Worm (Caenorhabditis elegans) whole organism, L4 larva: ENCODE data around the gene sre-36.

Source experiments
- D1046.2 ChIP-seq: fragments of 200-800 bp; sonication (Bioruptor generic); IDR thresholded peaks from 2 replicates; pipeline ENCODE4 v1.3.6; 2022; ENCODE audit warnings: missing genetic modification characterization, missing compliant biosample characterization
- F10B5.3 ChIP-seq: sonication (generic microtip); optimal IDR thresholded peaks from 2 replicates; lab custom pipeline; 2016; ENCODE audit warnings: mild to moderate bottlenecking, missing genetic modification characterization, missing compliant biosample characterization
- F44E2.7 ChIP-seq: fragments of 200-800 bp; sonication (Bioruptor generic); IDR thresholded peaks from 2 replicates; pipeline ENCODE4 v2.1.2; 2022; ENCODE audit warnings: missing genetic modification characterization, missing compliant biosample characterization
- Y105C5A.15 ChIP-seq: fragments of 200-800 bp; sonication (Bioruptor generic); IDR thresholded peaks from 2 replicates; pipeline ENCODE4 v1.3.6; 2022; ENCODE audit warnings: missing genetic modification characterization, missing compliant biosample characterization
- Y48G9A.11 ChIP-seq: fragments of 200-800 bp; sonication (Bioruptor generic); IDR thresholded peaks from 2 replicates; pipeline ENCODE4 v1.3.6; 2022; ENCODE audit warnings: missing genetic modification reagents, missing genetic modification characterization, missing compliant biosample characterization
- Y75B8A.6 ChIP-seq: fragments of 200-800 bp; sonication (Bioruptor generic); IDR thresholded peaks from 2 replicates; pipeline ENCODE4 v1.3.6; 2022; ENCODE audit warnings: missing genetic modification reagents, missing genetic modification characterization, missing compliant biosample characterization
- ZK337.2 ChIP-seq: fragments of 200-800 bp; sonication (Bioruptor generic); IDR thresholded peaks from 2 replicates; pipeline ENCODE4 v1.3.6; 2022; ENCODE audit warnings: missing genetic modification reagents, missing genetic modification characterization, missing compliant biosample characterization
- ZK546.5 ChIP-seq, 2 experiments: sonication (generic microtip); optimal IDR thresholded peaks; 2 replicates each; lab custom pipeline; 2017; ENCODE audit warnings: missing biosample characterization in 2 of 2, missing genetic modification characterization in 2 of 2
- aha-1 ChIP-seq: fragments of 150-350 bp; peaks from one replicate; lab custom pipeline; 2014; ENCODE audit warnings: missing biosample characterization, missing genetic modification characterization
- ama-1 ChIP-seq: fragments of 150-350 bp; optimal IDR thresholded peaks from 2 replicates; lab custom pipeline; 2014; ENCODE audit warnings: inconsistent platforms, mixed read lengths
- ceh-32 ChIP-seq: sonication (generic microtip); optimal IDR thresholded peaks from 2 replicates; lab custom pipeline; 2016; ENCODE audit warnings: mild to moderate bottlenecking, missing genetic modification characterization, missing compliant biosample characterization; ENCODE audit not compliant: poor library complexity
- ceh-82 ChIP-seq: sonication (generic microtip); optimal IDR thresholded peaks from 2 replicates; lab custom pipeline; 2017; ENCODE audit warnings: missing biosample characterization, missing genetic modification characterization
- ctbp-1 ChIP-seq: fragments of 200-800 bp; sonication (Bioruptor generic); IDR thresholded peaks from 2 replicates; pipeline ENCODE4 v1.3.6; 2022; ENCODE audit warnings: missing genetic modification reagents, missing genetic modification characterization, missing compliant biosample characterization
- daf-12 ChIP-seq: fragments of 150-350 bp; optimal IDR thresholded peaks from 2 replicates; lab custom pipeline; 2014; ENCODE audit warnings: missing biosample characterization, missing genetic modification reagents, missing genetic modification characterization
- daf-16 ChIP-seq, 3 experiments: sonication (generic microtip); optimal IDR thresholded peaks; 2 replicates each; lab custom pipeline; 2016 to 2017; ENCODE audit warnings: missing genetic modification characterization in 3 of 3, missing genetic modification reagents in 3 of 3, mild to moderate bottlenecking in 2 of 3, missing compliant biosample characterization in 2 of 3, missing biosample characterization in 1 of 3, moderate library complexity in 1 of 3
- daf-8 ChIP-seq: fragments of 200-800 bp; sonication (Bioruptor generic); IDR thresholded peaks from 2 replicates; pipeline ENCODE4 v1.3.6; 2022; ENCODE audit warnings: missing genetic modification characterization, missing compliant biosample characterization
- dmd-8 ChIP-seq: fragments of 200-800 bp; sonication (Bioruptor generic); IDR thresholded peaks from 2 replicates; pipeline ENCODE4 v1.3.6; 2022; ENCODE audit warnings: missing genetic modification characterization, missing compliant biosample characterization
- duxl-1 ChIP-seq: sonication (generic microtip); optimal IDR thresholded peaks from 2 replicates; lab custom pipeline; 2016; ENCODE audit warnings: mild to moderate bottlenecking, missing genetic modification characterization, moderate library complexity, missing compliant biosample characterization; ENCODE audit not compliant: poor library complexity
- fkh-10 ChIP-seq: fragments of 150-350 bp; optimal IDR thresholded peaks from 2 replicates; lab custom pipeline; 2014; ENCODE audit warnings: missing biosample characterization, missing genetic modification reagents, missing genetic modification characterization
- fos-1 ChIP-seq: fragments of 150-350 bp; optimal IDR thresholded peaks from 2 replicates; lab custom pipeline; 2014; ENCODE audit warnings: missing biosample characterization, missing genetic modification characterization
- jun-1 ChIP-seq: fragments of 150-350 bp; optimal IDR thresholded peaks from 2 replicates; lab custom pipeline; 2014; ENCODE audit warnings: missing biosample characterization, missing genetic modification reagents, missing genetic modification characterization
- lin-13 ChIP-seq: fragments of 150-350 bp; optimal IDR thresholded peaks from 2 replicates; lab custom pipeline; 2014; ENCODE audit warnings: missing biosample characterization, missing genetic modification reagents, missing genetic modification characterization
- lin-15B ChIP-seq: fragments of 150-350 bp; sonication (generic microtip); optimal IDR thresholded peaks from 3 replicates; lab custom pipeline; 2014; ENCODE audit warnings: missing biosample characterization, missing genetic modification characterization
- lin-39 ChIP-seq: fragments of 150-350 bp; optimal IDR thresholded peaks from 2 replicates; lab custom pipeline; 2014; ENCODE audit warnings: missing biosample characterization, missing genetic modification reagents, missing genetic modification characterization
- lsy-2 ChIP-seq, 2 experiments: fragments of 150-350 bp in 1 of 2; sonication (generic microtip) in 1 of 2; optimal IDR thresholded peaks; 2 replicates each; lab custom pipeline; 2014 to 2017; ENCODE audit warnings: missing biosample characterization in 2 of 2, missing genetic modification characterization in 2 of 2
- mdl-1 ChIP-seq, 2 experiments: fragments of 150-350 bp in 1 of 2; sonication (generic microtip) in 1 of 2; optimal IDR thresholded peaks; 2 replicates each; lab custom pipeline; 2014 to 2017; ENCODE audit warnings: missing biosample characterization in 2 of 2, missing genetic modification characterization in 2 of 2
- mdt-29 ChIP-seq: fragments of 200-800 bp; sonication (Bioruptor generic); IDR thresholded peaks from 2 replicates; pipeline ENCODE4 v1.3.6; 2022; ENCODE audit warnings: missing genetic modification reagents, missing genetic modification characterization, missing compliant biosample characterization
- mes-2 ChIP-seq: sonication (generic microtip); optimal IDR thresholded peaks from 2 replicates; lab custom pipeline; 2016; ENCODE audit warnings: missing genotype, mild to moderate bottlenecking, missing genetic modification characterization, missing compliant biosample characterization; ENCODE audit not compliant: poor library complexity, severe bottlenecking
- mxl-2 ChIP-seq: fragments of 200-800 bp; sonication (Bioruptor generic); conservative IDR thresholded peaks from 2 replicates; pipeline ENCODE4 v1.3.6; 2022; ENCODE audit warnings: missing genetic modification reagents, missing genetic modification characterization, missing compliant biosample characterization
- mxl-3 ChIP-seq: fragments of 200-800 bp; sonication (Bioruptor generic); optimal IDR thresholded peaks from 2 replicates; lab custom pipeline; 2018; ENCODE audit warnings: mild to moderate bottlenecking, missing genetic modification characterization, missing compliant biosample characterization
- nhr-102 ChIP-seq: sonication (generic microtip); optimal IDR thresholded peaks from 2 replicates; lab custom pipeline; 2016; ENCODE audit warnings: mild to moderate bottlenecking, missing genetic modification characterization, moderate library complexity, missing compliant biosample characterization
- nhr-28 ChIP-seq: fragments of 150-350 bp; optimal IDR thresholded peaks from 2 replicates; lab custom pipeline; 2014; ENCODE audit warnings: missing biosample characterization, missing genetic modification characterization
- nhr-42 ChIP-seq: fragments of 200-800 bp; sonication (Bioruptor generic); IDR thresholded peaks from 2 replicates; pipeline ENCODE4 v1.3.6; 2022; ENCODE audit warnings: missing genetic modification characterization, missing compliant biosample characterization
- nhr-6 ChIP-seq: fragments of 150-350 bp; optimal IDR thresholded peaks from 2 replicates; lab custom pipeline; 2014; ENCODE audit warnings: missing biosample characterization, missing genetic modification characterization
- nhr-77 ChIP-seq: fragments of 150-350 bp; optimal IDR thresholded peaks from 2 replicates; lab custom pipeline; 2014; ENCODE audit warnings: missing biosample characterization, missing genetic modification characterization
- php-3 ChIP-seq: fragments of 200-800 bp; sonication (Bioruptor generic); IDR thresholded peaks from 2 replicates; pipeline ENCODE4 v1.3.6; 2022; ENCODE audit warnings: missing genetic modification reagents, missing genetic modification characterization, missing compliant biosample characterization
- saeg-2 ChIP-seq: fragments of 200-800 bp; sonication (Bioruptor generic); IDR thresholded peaks from 2 replicates; pipeline ENCODE4 v1.3.6; 2022; ENCODE audit warnings: missing genetic modification reagents, missing genetic modification characterization, missing compliant biosample characterization
- snpc-1.2 ChIP-seq: fragments of 200-800 bp; sonication (Bioruptor generic); IDR thresholded peaks from 2 replicates; pipeline ENCODE4 v1.3.6; 2022; ENCODE audit warnings: missing genetic modification reagents, missing genetic modification characterization, missing compliant biosample characterization
- spr-3 ChIP-seq: fragments of 200-800 bp; sonication (Bioruptor generic); optimal IDR thresholded peaks from 2 replicates; lab custom pipeline; 2018; ENCODE audit warnings: mild to moderate bottlenecking, missing genetic modification characterization, missing compliant biosample characterization
- unc-62 ChIP-seq, 3 experiments: fragments of 150-350 bp in 1 of 3; sonication (generic microtip); optimal IDR thresholded peaks in 2 of 3; peaks in 1 of 3; 1 replicate in 1 of 3; 2 replicates in 2 of 3; lab custom pipeline; 2014 to 2017; ENCODE audit warnings: missing biosample characterization in 3 of 3, missing genetic modification characterization in 3 of 3, missing genetic modification reagents in 3 of 3, missing genotype in 1 of 3
- vab-7 ChIP-seq: fragments of 200-800 bp; sonication (Bioruptor generic); IDR thresholded peaks from 2 replicates; pipeline ENCODE4 v1.3.6; 2022; ENCODE audit warnings: missing genetic modification reagents, missing genetic modification characterization, missing compliant biosample characterization
- zfp-2 ChIP-seq: sonication (generic microtip); optimal IDR thresholded peaks from 2 replicates; lab custom pipeline; 2016; ENCODE audit warnings: mild to moderate bottlenecking, missing genetic modification characterization, missing compliant biosample characterization
- zfp-3 ChIP-seq: fragments of 200-800 bp; sonication (Bioruptor generic); conservative IDR thresholded peaks from 2 replicates; pipeline ENCODE4 v1.3.6; 2022; ENCODE audit warnings: missing genetic modification reagents, missing genetic modification characterization, missing compliant biosample characterization
- zip-11 ChIP-seq: fragments of 200-800 bp; sonication (Bioruptor generic); IDR thresholded peaks from 2 replicates; pipeline ENCODE4 v1.3.6; 2022; ENCODE audit warnings: missing genetic modification characterization, missing compliant biosample characterization
- ztf-11 ChIP-seq: fragments of 150-350 bp; optimal IDR thresholded peaks from 2 replicates; lab custom pipeline; 2014; ENCODE audit warnings: missing biosample characterization, missing genetic modification characterization

The sre-36 gene

ce11 chrV:16399388-16399787 lies at the start of gene sre-36:
Gene sre-36, plus strand, starts transcription at chrV:16399688.
- TF ChIP-seq duxl-1 (tag; lab: Kevin White, UChicago) (no peak), unc-62 (GFP tag; optimal IDR thresholded peaks at IDR 0.05 in 1 of 2; lab: Kevin White, UChicago) (peak in 1 of 2 experiments; percentile 52), unc-62 (tag; optimal IDR thresholded peaks at IDR 0.05; lab: Kevin White, UChicago) (no peak)

ce11 chrV:16350061-16350460 lies 49.4 kb upstream of the sre-36 start:
- TF ChIP-seq ZK337.2 (GFP tag; lab: Robert Waterston, UW) (no peak), aha-1 (tag; lab: Kevin White, UChicago) (peak; percentile 60)

- no peak for TF ChIP-seq Y75B8A.6 (GFP tag; lab: Robert Waterston, UW)
- TF ChIP-seq daf-16 (GFP tag; optimal IDR thresholded peaks at IDR 0.05; lab: Kevin White, UChicago): peak in 1 of 2 experiments; percentile 45
- TF ChIP-seq daf-16 (tag; optimal IDR thresholded peaks at IDR 0.05; lab: Kevin White, UChicago): peak; percentile 87
- TF ChIP-seq mdt-29 (GFP tag; lab: Robert Waterston, UW): no peak
- no peak for TF ChIP-seq ama-1 (lab: Kevin White, UChicago)
- no peak for TF ChIP-seq jun-1
- TF ChIP-seq lin-15B (tag; lab: Kevin White, UChicago): no peak
- no peak for TF ChIP-seq nhr-42 (GFP tag; lab: Robert Waterston, UW)
- no peak for TF ChIP-seq zip-11 (GFP tag; lab: Robert Waterston, UW)
- TF ChIP-seq snpc-1.2 (GFP tag; lab: Robert Waterston, UW): no peak
- TF ChIP-seq nhr-6 (tag; lab: Kevin White, UChicago): no peak
- TF ChIP-seq daf-8 (GFP tag; lab: Robert Waterston, UW): no peak
- no peak for TF ChIP-seq ZK546.5 (tag; optimal IDR thresholded peaks at IDR 0.05; lab: Kevin White, UChicago)
- TF ChIP-seq nhr-28 (tag; lab: Kevin White, UChicago): peak; percentile 72
- TF ChIP-seq zfp-2 (tag; lab: Kevin White, UChicago): no peak
- no peak for TF ChIP-seq ceh-82 (tag; lab: Kevin White, UChicago)
- no peak for TF ChIP-seq F10B5.3 (tag; lab: Kevin White, UChicago)
- TF ChIP-seq F44E2.7 (GFP tag; lab: Robert Waterston, UW): no peak
- TF ChIP-seq fos-1 (tag; lab: Kevin White, UChicago): no peak
- TF ChIP-seq ztf-11 (tag; lab: Kevin White, UChicago): no peak
- TF ChIP-seq dmd-8 (GFP tag; lab: Robert Waterston, UW): no peak
- TF ChIP-seq mdl-1 (tag; optimal IDR thresholded peaks at IDR 0.05; lab: Kevin White, UChicago): peak; percentile 9 to 75
- peak; percentile 95 for TF ChIP-seq aha-1 (tag; lab: Kevin White, UChicago)
- peak; percentile 23 for TF ChIP-seq nhr-77 (tag; lab: Kevin White, UChicago)
- TF ChIP-seq php-3 (GFP tag; lab: Robert Waterston, UW): no peak
- no peak for TF ChIP-seq Y48G9A.11
- peak; percentile 84 for TF ChIP-seq mxl-3 (GFP tag; lab: Kevin White, UChicago)
- no peak for TF ChIP-seq saeg-2 (GFP tag; lab: Robert Waterston, UW)
- TF ChIP-seq spr-3 (GFP tag; lab: Kevin White, UChicago): no peak
- TF ChIP-seq D1046.2 (GFP tag; lab: Robert Waterston, UW): no peak
- TF ChIP-seq fkh-10: peak; percentile 62
- no peak for TF ChIP-seq daf-12 (tag; lab: Kevin White, UChicago)
- TF ChIP-seq zfp-3 (GFP tag; lab: Robert Waterston, UW): no peak
- no peak for TF ChIP-seq Y105C5A.15
- peak in 1 of 2 experiments; percentile 99 for TF ChIP-seq unc-62 (GFP tag; optimal IDR thresholded peaks at IDR 0.05 in 1 of 2; lab: Kevin White, UChicago)
- TF ChIP-seq unc-62 (tag; optimal IDR thresholded peaks at IDR 0.05; lab: Kevin White, UChicago): no peak
- no peak for TF ChIP-seq ceh-32 (tag; lab: Kevin White, UChicago)
- TF ChIP-seq lin-39: no peak
- peak; percentile 5 for TF ChIP-seq nhr-102 (tag; lab: Kevin White, UChicago)
- TF ChIP-seq ctbp-1 (GFP tag; lab: Robert Waterston, UW): no peak
- peak; percentile 32 for TF ChIP-seq mes-2 (tag; lab: Kevin White, UChicago)
- TF ChIP-seq vab-7 (GFP tag; lab: Robert Waterston, UW): no peak
- TF ChIP-seq mxl-2: no peak
- peak in 1 of 2 experiments; percentile 35 for TF ChIP-seq lsy-2 (tag; optimal IDR thresholded peaks at IDR 0.05; lab: Kevin White, UChicago)
- TF ChIP-seq ZK337.2 (GFP tag; lab: Robert Waterston, UW): no peak
- peak; percentile 14 for TF ChIP-seq lin-13
Measured at ce11 chrV:16350775-16351378, 48.6 kb upstream of the sre-36 start.
